Fruit fly (Drosophila melanogaster): Measurements from ENCODE around the gene CG1806.

The CG1806 gene

DNA sequence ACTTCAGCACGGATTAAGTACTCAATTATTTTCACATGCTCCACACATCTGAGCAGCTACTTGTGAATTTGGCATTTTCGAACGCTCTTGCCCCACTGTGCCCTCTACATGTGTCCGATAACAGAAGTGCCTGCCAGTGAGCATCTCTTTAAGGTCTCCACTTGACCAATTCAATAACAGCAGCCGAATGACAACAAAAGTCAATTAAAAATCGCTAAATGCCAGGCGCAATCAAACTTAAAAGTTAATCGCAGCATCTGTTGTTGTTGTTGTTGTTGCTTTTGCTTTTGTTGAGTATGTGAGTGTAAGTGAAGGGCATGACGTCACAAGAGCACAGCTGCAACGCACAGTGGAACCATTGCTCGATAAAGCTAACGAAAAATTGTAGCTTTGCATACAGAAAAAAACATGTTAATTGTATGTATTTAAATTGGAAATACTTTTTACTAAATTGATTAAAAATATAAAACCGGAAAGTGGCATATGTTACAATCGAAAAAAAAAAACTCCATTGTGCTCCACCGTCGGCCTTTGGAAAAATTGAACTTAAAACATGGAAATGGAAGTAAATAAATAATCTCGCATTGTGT, 7.9 kb downstream of the CG1806 start (continued):
- TF ChIP-seq Hr38 (GFP tag; optimal IDR thresholded peaks at IDR 0.05) (no peak), CG4318 (GFP tag; optimal IDR thresholded peaks at IDR 0.05) (no peak), CG6163 (GFP tag; IDR thresholded peaks at IDR 0.05) (peak; percentile 78), CG11294 (GFP tag; IDR thresholded peaks at IDR 0.05) (peak; percentile 37), Eip78C (GFP tag) (peak; percentile 89), CG8632 (GFP tag; optimal IDR thresholded peaks at IDR 0.05) (peak; percentile 50), salr (GFP tag; optimal IDR thresholded peaks at IDR 0.05) (peak; percentile 6 to 51), vri (GFP tag; optimal IDR thresholded peaks at IDR 0.05) (peak; percentile 45), Lpt (GFP tag; optimal IDR thresholded peaks at IDR 0.05) (no peak), OdsH (GFP tag; optimal IDR thresholded peaks at IDR 0.05) (peak; percentile 61), CG10669 (GFP tag; optimal IDR thresholded peaks at IDR 0.05) (peak; percentile 61), CG6854 (GFP tag; optimal IDR thresholded peaks at IDR 0.05) (peak; percentile 13), topi (GFP tag; optimal IDR thresholded peaks at IDR 0.05) (peak; percentile 78), CG11762 (GFP tag; optimal IDR thresholded peaks at IDR 0.05; ENCODE audit: insufficient read depth) (peak; percentile 1)

DNA sequence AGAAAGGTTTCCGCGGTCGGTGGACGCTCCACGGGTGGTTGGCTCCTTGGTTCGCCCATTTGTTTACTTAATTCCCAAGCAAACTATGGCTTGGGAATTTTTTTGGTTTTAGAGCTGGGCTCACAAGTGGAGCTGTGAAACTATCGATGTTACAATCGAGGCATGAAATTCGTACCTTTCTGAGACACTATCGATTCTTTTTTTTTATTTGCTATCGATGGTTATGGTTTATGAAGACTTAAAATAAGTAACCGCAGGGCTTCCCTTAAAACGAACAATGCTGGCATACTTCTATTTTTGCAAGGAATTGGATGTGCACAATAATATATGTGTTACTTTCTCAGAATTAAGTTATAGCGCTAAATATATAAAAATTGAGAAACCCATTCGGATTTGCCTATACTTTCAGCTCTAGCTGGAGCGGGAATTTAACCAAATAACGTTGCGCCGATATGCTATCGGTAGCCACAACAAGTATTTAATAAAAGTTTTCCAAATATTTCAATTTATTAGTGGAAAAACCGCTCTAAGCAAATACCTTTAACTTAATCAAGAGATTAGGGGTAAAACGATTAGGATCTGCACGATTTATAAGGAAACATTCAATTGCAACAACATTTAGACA, 11.0 kb downstream of the CG1806 start, which contains the start of gene Chrac-16:
Gene Chrac-16, minus strand, starts transcription at position 147 of the 625 bp plus-strand sequence.
- TF ChIP-seq svp (GFP tag) (peak; percentile 56), fkh (GFP tag; optimal IDR thresholded peaks at IDR 0.05) (peak; percentile 2), Ets96B (tag; optimal IDR thresholded peaks at IDR 0.05) (no peak)

DNA sequence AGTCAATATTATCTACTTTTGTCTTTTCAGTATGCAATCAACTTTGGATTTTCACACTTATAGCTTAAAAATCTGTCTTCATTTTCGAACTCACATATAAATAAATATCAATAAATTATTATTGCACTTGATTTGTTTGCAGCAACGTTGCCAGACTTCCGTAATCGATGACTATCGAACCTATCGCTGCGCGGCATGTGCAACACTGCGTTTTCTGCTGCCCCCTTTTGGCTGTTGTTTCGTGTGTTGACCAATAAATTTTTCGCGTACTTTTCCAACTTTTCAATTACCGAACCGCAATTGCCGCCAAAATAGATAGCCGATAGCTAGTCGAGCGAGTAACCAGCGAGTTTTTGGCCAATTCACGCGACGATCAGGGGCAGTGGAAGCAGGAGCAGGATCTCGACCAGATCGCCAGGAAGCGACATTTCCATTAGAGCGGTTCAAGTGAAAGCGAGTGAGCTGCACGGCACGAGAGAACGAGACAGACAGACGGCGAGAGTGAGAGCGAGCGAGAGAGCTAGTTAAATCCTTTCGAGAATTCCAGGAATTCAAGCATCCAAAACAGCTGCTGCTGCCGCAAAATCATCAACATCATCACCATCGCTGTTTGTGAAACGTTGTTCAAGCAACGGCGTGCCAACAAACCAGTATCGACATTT, 11.6 kb downstream of the CG1806 start, which contains the start of gene Lsm12a:
Gene Lsm12a, plus strand, starts transcription at position 201 of the 662 bp plus-strand sequence.
- 0 out of 3 replicates have a peak, but pooled peaks have one; percentile 12 for TF ChIP-seq CG6163 (GFP tag; IDR thresholded peaks at IDR 0.05)
- TF ChIP-seq Blimp-1 (GFP tag; optimal IDR thresholded peaks at IDR 0.05) = peak; percentile 88
- TF ChIP-seq svp (GFP tag) = peak; percentile 47
- TF ChIP-seq eg (GFP tag; IDR thresholded peaks at IDR 0.05) = no peak

DNA sequence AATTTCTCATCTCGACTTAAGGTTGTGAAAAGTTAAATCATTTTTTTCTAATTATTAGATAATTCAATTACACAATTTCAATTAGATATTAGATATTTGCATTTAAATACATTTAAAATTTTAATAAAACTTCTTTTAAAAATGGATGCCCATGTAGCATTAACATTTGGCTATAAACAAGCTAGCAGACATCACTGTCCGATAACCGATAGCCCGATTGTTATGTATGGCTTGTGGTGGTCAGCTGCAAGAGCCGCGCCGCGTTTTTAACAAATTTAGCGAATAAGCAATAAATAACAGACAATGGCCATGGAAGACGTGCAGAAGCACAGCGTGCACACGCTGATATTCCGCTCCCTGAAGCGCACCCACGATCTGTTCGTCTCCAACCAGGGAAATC, 13.9 kb downstream of the CG1806 start, which contains the start of gene Tango4:
Gene Tango4, plus strand, starts transcription at position 212 of the 400 bp plus-strand sequence.
- TF ChIP-seq svp (GFP tag) = peak; percentile 29
- no peak for TF ChIP-seq CG6808 (GFP tag; optimal IDR thresholded peaks at IDR 0.05)

DNA sequence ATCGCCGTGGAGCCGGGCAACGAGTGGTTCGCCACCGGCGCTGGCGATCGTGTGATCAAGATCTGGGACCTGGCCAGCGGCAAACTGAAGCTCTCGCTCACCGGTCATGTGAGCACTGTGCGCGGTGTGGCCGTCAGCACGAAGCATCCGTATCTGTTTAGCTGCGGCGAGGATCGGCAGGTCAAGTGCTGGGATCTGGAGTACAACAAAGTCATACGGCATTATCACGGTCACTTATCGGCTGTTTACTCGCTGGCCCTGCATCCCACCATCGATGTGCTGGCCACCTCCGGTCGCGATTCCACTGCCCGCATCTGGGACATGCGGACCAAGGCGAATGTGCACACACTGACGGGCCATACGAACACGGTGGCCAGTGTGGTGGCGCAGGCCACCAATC, 14.8 kb downstream of the CG1806 start:
- TF ChIP-seq Sox102F (GFP tag; optimal IDR thresholded peaks at IDR 0.05) (no peak), spab (GFP tag; optimal IDR thresholded peaks at IDR 0.05) (no peak), Ets21C (GFP tag; optimal IDR thresholded peaks at IDR 0.05) (no peak), CG34406 (GFP tag; optimal IDR thresholded peaks at IDR 0.05) (no peak), svp (GFP tag) (peak; percentile 90)

DNA sequence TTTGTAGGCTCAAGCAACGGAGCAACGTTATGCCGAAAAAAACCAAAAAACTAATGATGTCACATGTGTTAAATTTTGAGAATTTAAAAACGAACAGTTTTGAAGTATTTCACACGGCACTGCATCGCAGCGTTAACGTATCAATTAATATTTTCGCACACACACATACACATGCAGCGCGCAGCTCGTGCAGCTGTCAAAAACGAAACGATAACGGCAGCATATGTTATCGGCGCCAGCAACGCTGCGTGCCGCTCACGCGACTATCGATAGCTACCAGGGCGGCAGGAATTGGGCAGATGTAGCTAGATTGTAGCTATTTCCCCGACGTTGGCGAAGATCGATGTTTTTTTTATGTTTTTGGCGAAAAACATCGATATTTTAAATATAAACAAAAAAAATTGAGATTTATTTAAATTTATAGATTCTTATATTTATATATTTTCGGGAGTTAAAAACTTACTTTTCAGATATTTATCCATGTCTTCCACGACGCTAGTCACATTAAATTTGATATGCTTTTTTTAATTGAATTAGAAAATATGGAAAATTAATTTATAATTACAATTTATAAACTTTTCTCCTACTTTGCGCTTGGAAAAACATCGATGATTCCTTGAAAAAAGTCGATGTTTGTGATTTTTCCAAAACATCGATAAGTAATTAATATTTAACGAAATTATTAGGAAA, 22.0 kb downstream of the CG1806 start, which contains the start of gene Usp7:
Gene Usp7, minus strand, starts transcription at position 208 of the 690 bp plus-strand sequence.
- TF ChIP-seq dsx (GFP tag; optimal IDR thresholded peaks at IDR 0.05; ENCODE audit: poor library complexity, severe bottlenecking) (no peak), CG6808 (GFP tag; optimal IDR thresholded peaks at IDR 0.05) (no peak), Eip75B (GFP tag; optimal IDR thresholded peaks at IDR 0.05) (no peak), fd59A (GFP tag; optimal IDR thresholded peaks at IDR 0.05) (no peak), Met (GFP tag; optimal IDR thresholded peaks at IDR 0.05) (no peak), CG7368 (GFP tag; optimal IDR thresholded peaks at IDR 0.05) (no peak), dac (GFP tag; optimal IDR thresholded peaks at IDR 0.05) (no peak), CG3032 (tag; optimal IDR thresholded peaks at IDR 0.05) (peak; percentile 25), Smox (GFP tag; optimal IDR thresholded peaks at IDR 0.05) (no peak), OdsH (GFP tag; optimal IDR thresholded peaks at IDR 0.05) (no peak), CG15336 (GFP tag; IDR thresholded peaks at IDR 0.05) (0 out of 2 replicates have a peak, but pooled peaks have one; percentile 33), CG6792 (GFP tag; optimal IDR thresholded peaks at IDR 0.05) (no peak), Hr38 (GFP tag; optimal IDR thresholded peaks at IDR 0.05) (no peak), CG8632 (GFP tag; optimal IDR thresholded peaks at IDR 0.05) (no peak), CG8119 (GFP tag; IDR thresholded peaks at IDR 0.05) (no peak), ss (GFP tag; optimal IDR thresholded peaks at IDR 0.05) (peak in 1 of 2 experiments; percentile 47), eg (GFP tag; IDR thresholded peaks at IDR 0.05) (0 out of 3 replicates have a peak, but pooled peaks have one; percentile 36), Eip78C (GFP tag) (peak; percentile 67), Hr4 (GFP tag; optimal IDR thresholded peaks at IDR 0.05) (no peak)

All from whole organism, prepupa.